Worm (Caenorhabditis elegans) whole organism, late embryonic: ENCODE results near the gene F01D5.7.

Experiments used
- C08G9.2 ChIP-seq: sonication (generic microtip); optimal IDR thresholded peaks from 2 replicates; lab custom pipeline; 2016; ENCODE audit warnings: mild to moderate bottlenecking, missing genetic modification characterization, moderate library complexity, missing compliant biosample characterization
- C38D4.7 ChIP-seq: fragments of 200-800 bp; sonication (Bioruptor generic); optimal IDR thresholded peaks from 2 replicates; lab custom pipeline; 2018; ENCODE audit warnings: mild to moderate bottlenecking, missing genetic modification characterization, moderate library complexity, missing compliant biosample characterization
- F13H6.1 ChIP-seq: sonication (generic microtip); optimal IDR thresholded peaks from 2 replicates; lab custom pipeline; 2016; ENCODE audit warnings: missing genetic modification characterization, missing compliant biosample characterization
- K02D7.2 ChIP-seq: sonication (generic microtip); optimal IDR thresholded peaks from 2 replicates; lab custom pipeline; 2017; ENCODE audit warnings: mild to moderate bottlenecking, missing genetic modification characterization, missing compliant biosample characterization
- K09A11.1 ChIP-seq: sonication (generic microtip); optimal IDR thresholded peaks from 2 replicates; lab custom pipeline; 2017; ENCODE audit warnings: antibody characterized with exemption, mild to moderate bottlenecking, missing genetic modification characterization, missing compliant biosample characterization; ENCODE audit not compliant: insufficient read depth
- T23F11.4 ChIP-seq: fragments of 200-800 bp; sonication (Bioruptor generic); optimal IDR thresholded peaks from 2 replicates; lab custom pipeline; 2018; ENCODE audit warnings: mild to moderate bottlenecking, missing genetic modification characterization, missing compliant biosample characterization
- ahr-1 ChIP-seq: sonication (generic microtip); optimal IDR thresholded peaks from 2 replicates; lab custom pipeline; 2016; ENCODE audit warnings: missing genetic modification characterization, missing compliant biosample characterization
- ama-1 ChIP-seq: fragments of 150-350 bp; optimal IDR thresholded peaks from 2 replicates; lab custom pipeline; 2014
- ceh-22 ChIP-seq: sonication (generic microtip); optimal IDR thresholded peaks from 2 replicates; lab custom pipeline; 2017; ENCODE audit warnings: missing biosample characterization, missing genetic modification characterization
- ceh-24 ChIP-seq: sonication (generic microtip); optimal IDR thresholded peaks from 2 replicates; lab custom pipeline; 2016; ENCODE audit warnings: mild to moderate bottlenecking, missing genetic modification characterization, missing compliant biosample characterization
- ceh-34 ChIP-seq: sonication (generic microtip); optimal IDR thresholded peaks from 2 replicates; lab custom pipeline; 2016; ENCODE audit warnings: mild to moderate bottlenecking, missing genetic modification characterization, missing compliant biosample characterization
- ceh-48 ChIP-seq: sonication (generic microtip); optimal IDR thresholded peaks from 2 replicates; lab custom pipeline; 2016; ENCODE audit warnings: missing genetic modification characterization, inconsistent platforms, missing compliant biosample characterization
- che-1 ChIP-seq: sonication (generic microtip); optimal IDR thresholded peaks from 2 replicates; lab custom pipeline; 2016; ENCODE audit warnings: mild to moderate bottlenecking, missing genetic modification characterization, missing compliant biosample characterization
- dmd-4 ChIP-seq: sonication (generic microtip); optimal IDR thresholded peaks from 2 replicates; lab custom pipeline; 2016; ENCODE audit warnings: borderline replicate concordance, missing genetic modification characterization, missing compliant biosample characterization
- dve-1 ChIP-seq: sonication (generic microtip); optimal IDR thresholded peaks from 2 replicates; lab custom pipeline; 2017; ENCODE audit warnings: antibody characterized with exemption, mild to moderate bottlenecking, missing genetic modification characterization, missing compliant biosample characterization
- elt-4 ChIP-seq: sonication (generic microtip); optimal IDR thresholded peaks from 2 replicates; lab custom pipeline; 2016; ENCODE audit warnings: missing genetic modification characterization, missing compliant biosample characterization
- eyg-1 ChIP-seq: sonication (generic microtip); optimal IDR thresholded peaks from 2 replicates; lab custom pipeline; 2016; ENCODE audit warnings: missing genotype, missing genetic modification characterization, missing compliant biosample characterization
- fax-1 ChIP-seq: sonication (generic microtip); optimal IDR thresholded peaks from 2 replicates; lab custom pipeline; 2016; ENCODE audit warnings: missing genotype, missing genetic modification characterization, missing compliant biosample characterization
- fkh-10 ChIP-seq: fragments of 150-350 bp; optimal IDR thresholded peaks from 2 replicates; lab custom pipeline; 2014; ENCODE audit warnings: missing biosample characterization, missing genetic modification reagents, missing genetic modification characterization
- fkh-6 ChIP-seq: sonication (generic microtip); optimal IDR thresholded peaks from 2 replicates; lab custom pipeline; 2016; ENCODE audit warnings: missing genetic modification characterization, missing compliant biosample characterization
- gmeb-2 ChIP-seq: sonication (generic microtip); optimal IDR thresholded peaks from 2 replicates; lab custom pipeline; 2016; ENCODE audit warnings: missing genetic modification characterization, inconsistent platforms, missing compliant biosample characterization
- hlh-13 ChIP-seq: fragments of 200-800 bp; sonication (Bioruptor generic); optimal IDR thresholded peaks from 2 replicates; lab custom pipeline; 2018; ENCODE audit warnings: mild to moderate bottlenecking, missing genetic modification characterization, missing compliant biosample characterization
- hlh-15 ChIP-seq: sonication (generic microtip); optimal IDR thresholded peaks from 2 replicates; lab custom pipeline; 2016; ENCODE audit warnings: missing genetic modification characterization, missing compliant biosample characterization
- hlh-6 ChIP-seq: sonication (generic microtip); optimal IDR thresholded peaks from 2 replicates; lab custom pipeline; 2016; ENCODE audit warnings: missing genotype, missing genetic modification characterization, missing compliant biosample characterization
- hlh-8 ChIP-seq: sonication (generic microtip); optimal IDR thresholded peaks from 2 replicates; lab custom pipeline; 2016; ENCODE audit warnings: missing genotype, missing genetic modification characterization, missing compliant biosample characterization
- lim-6 ChIP-seq: sonication (generic microtip); optimal IDR thresholded peaks from 2 replicates; lab custom pipeline; 2016; ENCODE audit warnings: missing genetic modification characterization, missing compliant biosample characterization
- lin-11 ChIP-seq: fragments of 200-800 bp; sonication (Bioruptor generic); optimal IDR thresholded peaks from 2 replicates; lab custom pipeline; 2018; ENCODE audit warnings: mild to moderate bottlenecking, missing genetic modification characterization, missing compliant biosample characterization
- mec-3 ChIP-seq: sonication (generic microtip); optimal IDR thresholded peaks from 2 replicates; lab custom pipeline; 2016; ENCODE audit warnings: borderline replicate concordance, missing genetic modification characterization, missing compliant biosample characterization
- nfya-1 ChIP-seq: sonication (generic microtip); optimal IDR thresholded peaks from 2 replicates; lab custom pipeline; 2017; ENCODE audit warnings: missing genetic modification characterization, mild to moderate bottlenecking, missing compliant biosample characterization, antibody characterized with exemption, moderate library complexity
- nhr-11 ChIP-seq: fragments of 150-350 bp; optimal IDR thresholded peaks from 2 replicates; lab custom pipeline; 2014; ENCODE audit warnings: missing biosample characterization, missing genetic modification characterization
- pag-3 ChIP-seq: sonication (generic microtip); optimal IDR thresholded peaks from 2 replicates; lab custom pipeline; 2016; ENCODE audit warnings: missing compliant biosample characterization, missing genetic modification characterization, borderline replicate concordance
- pat-9 ChIP-seq: fragments of 200-800 bp; sonication (Bioruptor generic); optimal IDR thresholded peaks from 2 replicates; lab custom pipeline; 2018; ENCODE audit warnings: mild to moderate bottlenecking, missing genetic modification characterization, moderate library complexity, missing compliant biosample characterization
- pax-1 ChIP-seq: fragments of 150-350 bp; optimal IDR thresholded peaks from 2 replicates; lab custom pipeline; 2014; ENCODE audit warnings: missing biosample characterization, missing genetic modification characterization
- pha-2 ChIP-seq: sonication (generic microtip); optimal IDR thresholded peaks from 2 replicates; lab custom pipeline; 2017; ENCODE audit warnings: mild to moderate bottlenecking, missing genetic modification characterization, missing compliant biosample characterization
- pha-4 ChIP-seq: fragments of 150-350 bp; optimal IDR thresholded peaks from 2 replicates; lab custom pipeline; 2018; ENCODE audit warnings: missing biosample characterization, missing genetic modification reagents, missing genetic modification characterization
- pros-1 ChIP-seq: fragments of 150-350 bp; optimal IDR thresholded peaks from 2 replicates; lab custom pipeline; 2014; ENCODE audit warnings: missing biosample characterization, missing genetic modification reagents, missing genetic modification characterization
- ref-2 ChIP-seq: sonication (generic microtip); optimal IDR thresholded peaks from 2 replicates; lab custom pipeline; 2016; ENCODE audit warnings: missing genetic modification characterization, missing compliant biosample characterization
- sdc-2 ChIP-seq: sonication (generic microtip); optimal IDR thresholded peaks from 2 replicates; lab custom pipeline; 2016; ENCODE audit warnings: missing genotype, missing genetic modification characterization, missing compliant biosample characterization
- sox-2 ChIP-seq: fragments of 200-800 bp; sonication (Bioruptor generic); IDR thresholded peaks from 2 replicates; pipeline ENCODE4 v1.3.6; 2022; ENCODE audit warnings: missing genetic modification reagents, missing genetic modification characterization, missing compliant biosample characterization
- sox-4 ChIP-seq: sonication (generic microtip); optimal IDR thresholded peaks from 2 replicates; lab custom pipeline; 2017; ENCODE audit warnings: mild to moderate bottlenecking, missing genetic modification characterization, inconsistent platforms, missing compliant biosample characterization
- tbx-7 ChIP-seq: sonication (generic microtip); optimal IDR thresholded peaks from 2 replicates; lab custom pipeline; 2016; ENCODE audit warnings: missing genotype, missing genetic modification characterization, missing compliant biosample characterization
- ttx-3 ChIP-seq: sonication (generic microtip); optimal IDR thresholded peaks from 2 replicates; lab custom pipeline; 2016; ENCODE audit warnings: missing genetic modification reagents, missing genetic modification characterization, missing compliant biosample characterization
- unc-42 ChIP-seq: sonication (generic microtip); optimal IDR thresholded peaks from 2 replicates; lab custom pipeline; 2016; ENCODE audit warnings: missing genotype, missing genetic modification characterization, missing compliant biosample characterization
- unc-55 ChIP-seq: sonication (generic microtip); optimal IDR thresholded peaks from 2 replicates; lab custom pipeline; 2017; ENCODE audit warnings: missing biosample characterization, missing genetic modification reagents, missing genetic modification characterization
- zip-5 ChIP-seq: sonication (generic microtip); optimal IDR thresholded peaks from 2 replicates; lab custom pipeline; 2016; ENCODE audit warnings: missing genetic modification characterization, missing compliant biosample characterization
- ztf-16 ChIP-seq: sonication (generic microtip); optimal IDR thresholded peaks from 2 replicates; lab custom pipeline; 2017; ENCODE audit warnings: missing genetic modification characterization, missing compliant biosample characterization

Gene F01D5.7

ce11 chrII:13968979-13969378, 39.5 kb upstream of the F01D5.7 start, which contains the start of gene sre-43:
Gene sre-43, minus strand, starts transcription at chrII:13969079.
- TF ChIP-seq hlh-13 (GFP tag; lab: Kevin White, UChicago): no peak
- TF ChIP-seq F13H6.1: no peak
- TF ChIP-seq sdc-2: no peak
- no peak for TF ChIP-seq lin-11
- TF ChIP-seq mec-3: no peak
- TF ChIP-seq tbx-7 (tag; lab: Kevin White, UChicago): no peak
- TF ChIP-seq hlh-15 (tag; lab: Kevin White, UChicago): no peak
- no peak for TF ChIP-seq fkh-10 (GFP tag; lab: Kevin White, UChicago)
- no peak for TF ChIP-seq ztf-16
- TF ChIP-seq ceh-24 (tag; lab: Kevin White, UChicago): no peak
- no peak for TF ChIP-seq unc-55
- no peak for TF ChIP-seq hlh-8 (tag; lab: Kevin White, UChicago)
- TF ChIP-seq fax-1 (tag; lab: Kevin White, UChicago): no peak

- TF ChIP-seq sox-2 (GFP tag; lab: Robert Waterston, UW) (no peak), elt-4 (tag; lab: Kevin White, UChicago) (no peak), tbx-7 (tag; lab: Kevin White, UChicago) (no peak), ama-1 (lab: Kevin White, UChicago) (no peak), nfya-1 (tag; lab: Kevin White, UChicago) (no peak)
- TF ChIP-seq, all 69 proteins: peak for 0
These were observed 36.3 kb upstream of the F01D5.7 start for ce11 chrII:13972199-13972598.

- TF ChIP-seq fkh-6 (tag; lab: Kevin White, UChicago) (no peak), unc-55 (no peak), K02D7.2 (no peak), pag-3 (no peak), K09A11.1 (no peak), ztf-16 (no peak), ceh-34 (tag; lab: Kevin White, UChicago) (no peak), pha-4 (tag; lab: Kevin White, UChicago) (no peak), ceh-48 (tag; lab: Kevin White, UChicago) (no peak), gmeb-2 (no peak), sox-4 (tag; lab: Kevin White, UChicago) (no peak), pat-9 (tag; lab: Kevin White, UChicago) (no peak), dve-1 (no peak), pax-1 (tag; lab: Kevin White, UChicago) (no peak)
- TF ChIP-seq, all 69 proteins: peak for 0
These were observed 34.9 kb upstream of the F01D5.7 start, which contains the start of gene Y39G8B.1 for ce11 chrII:13973514-13973913. Gene Y39G8B.1, minus strand, starts transcription at chrII:13973812.

- no peak for TF ChIP-seq ceh-48 (tag; lab: Kevin White, UChicago)
- TF ChIP-seq dve-1: peak; percentile 45
- TF ChIP-seq, all 69 proteins: peak for 1
These were observed 34.3 kb upstream of the F01D5.7 start for ce11 chrII:13974136-13974535.

ce11 chrII:13976161-13976560, 32.3 kb upstream of the F01D5.7 start, which contains the start of gene Y39G8B.2:
Gene Y39G8B.2, minus strand, starts transcription at chrII:13976221.
- TF ChIP-seq dmd-4 (no peak), hlh-6 (tag; lab: Kevin White, UChicago) (no peak), pros-1 (tag; lab: Kevin White, UChicago) (peak; percentile 36), zip-5 (tag; lab: Kevin White, UChicago) (no peak), T23F11.4 (GFP tag; lab: Kevin White, UChicago) (no peak), hlh-8 (tag; lab: Kevin White, UChicago) (no peak), eyg-1 (tag; lab: Kevin White, UChicago) (peak; percentile 2), lim-6 (tag; lab: Kevin White, UChicago) (no peak), C38D4.7 (GFP tag; lab: Kevin White, UChicago) (no peak), ahr-1 (no peak), che-1 (no peak), unc-55 (no peak), F13H6.1 (no peak), ttx-3 (tag; lab: Kevin White, UChicago) (no peak), tbx-7 (tag; lab: Kevin White, UChicago) (no peak), pha-4 (tag; lab: Kevin White, UChicago) (no peak), unc-42 (peak; percentile 57), pha-2 (tag; lab: Kevin White, UChicago) (no peak), ceh-22 (tag; lab: Kevin White, UChicago) (no peak), nhr-11 (no peak), K09A11.1 (peak; percentile 33), C08G9.2 (peak; percentile 48), ref-2 (peak; percentile 82), fax-1 (tag; lab: Kevin White, UChicago) (no peak)
